Worm (Caenorhabditis elegans) whole organism, mixed stage, embryonic: Measurements from ENCODE around the gene fbxb-61.

Experiments used
- elt-3 ChIP-seq: fragments of 150-350 bp; optimal IDR thresholded peaks from 2 replicates; lab custom pipeline; 2014; ENCODE audit warnings: missing biosample characterization, missing genetic modification characterization
- flh-1 ChIP-seq: fragments of 200-800 bp; sonication (Bioruptor generic); optimal IDR thresholded peaks from 2 replicates; lab custom pipeline; 2018; ENCODE audit warnings: mild to moderate bottlenecking, missing genetic modification characterization, moderate library complexity, missing compliant biosample characterization
- mep-1 ChIP-seq: fragments of 150-350 bp; optimal IDR thresholded peaks from 2 replicates; lab custom pipeline; 2017; ENCODE audit warnings: missing biosample characterization, missing genetic modification reagents, missing genetic modification characterization, inconsistent platforms
- nhr-237 ChIP-seq: fragments of 150-350 bp; optimal IDR thresholded peaks from 2 replicates; lab custom pipeline; 2014; ENCODE audit warnings: missing biosample characterization, missing genetic modification characterization
- nhr-76 ChIP-seq: sonication (generic microtip); optimal IDR thresholded peaks from 2 replicates; lab custom pipeline; 2017; ENCODE audit warnings: missing biosample characterization, missing genetic modification characterization
- pha-4 ChIP-seq: fragments of 150-350 bp; optimal IDR thresholded peaks from 2 replicates; lab custom pipeline; 2018; ENCODE audit warnings: missing biosample characterization, missing genetic modification reagents, missing genetic modification characterization
- snpc-4 ChIP-seq: fragments of 150-350 bp; optimal IDR thresholded peaks from 2 replicates; lab custom pipeline; 2014; ENCODE audit warnings: missing biosample characterization, missing genetic modification characterization
- unc-39 ChIP-seq: fragments of 150-350 bp; optimal IDR thresholded peaks from 2 replicates; lab custom pipeline; 2014; ENCODE audit warnings: missing biosample characterization, missing genetic modification characterization
- unc-62 ChIP-seq: fragments of 150-350 bp; optimal IDR thresholded peaks from 2 replicates; lab custom pipeline; 2014; ENCODE audit warnings: missing biosample characterization, missing genetic modification reagents, missing genetic modification characterization

ce11 chrV:19293025-19293424 lies 10.9 kb upstream of the fbxb-61 start, which contains the start of gene F55C9.5:
- TF ChIP-seq pha-4 (tag; lab: Kevin White, UChicago): no peak
- TF ChIP-seq unc-39 (tag; lab: Kevin White, UChicago): no peak
- no peak for TF ChIP-seq mep-1 (tag; lab: Kevin White, UChicago)
- no peak for TF ChIP-seq unc-62 (GFP tag; lab: Kevin White, UChicago)
- no peak for TF ChIP-seq snpc-4 (tag; lab: Kevin White, UChicago)
- no peak for TF ChIP-seq nhr-76 (tag; lab: Kevin White, UChicago)
- TF ChIP-seq flh-1 (GFP tag; lab: Kevin White, UChicago): no peak
- TF ChIP-seq elt-3: no peak
- TF ChIP-seq nhr-237 (tag; lab: Kevin White, UChicago): no peak
